Worm (Caenorhabditis elegans) whole organism, L4 larva: Measurements from ENCODE around the gene nhr-283.

Source experiments
- D1046.2 ChIP-seq: fragments of 200-800 bp; sonication (Bioruptor generic); IDR thresholded peaks from 2 replicates; pipeline ENCODE4 v1.3.6; 2022; ENCODE audit warnings: missing genetic modification characterization, missing compliant biosample characterization
- F37D6.2 ChIP-seq: sonication (generic microtip); optimal IDR thresholded peaks from 2 replicates; lab custom pipeline; 2016; ENCODE audit warnings: mild to moderate bottlenecking, missing genetic modification characterization, missing compliant biosample characterization
- Y105C5A.15 ChIP-seq: fragments of 200-800 bp; sonication (Bioruptor generic); IDR thresholded peaks from 2 replicates; pipeline ENCODE4 v1.3.6; 2022; ENCODE audit warnings: missing genetic modification characterization, missing compliant biosample characterization
- aha-1 ChIP-seq: fragments of 150-350 bp; peaks from one replicate; lab custom pipeline; 2014; ENCODE audit warnings: missing biosample characterization, missing genetic modification characterization
- ctbp-1 ChIP-seq: fragments of 200-800 bp; sonication (Bioruptor generic); IDR thresholded peaks from 2 replicates; pipeline ENCODE4 v1.3.6; 2022; ENCODE audit warnings: missing genetic modification reagents, missing genetic modification characterization, missing compliant biosample characterization
- daf-19 ChIP-seq: fragments of 200-800 bp; sonication (Bioruptor generic); conservative IDR thresholded peaks from 2 replicates; pipeline ENCODE4 v1.3.6; 2022; ENCODE audit warnings: missing genetic modification characterization, missing compliant biosample characterization
- daf-8 ChIP-seq: fragments of 200-800 bp; sonication (Bioruptor generic); IDR thresholded peaks from 2 replicates; pipeline ENCODE4 v1.3.6; 2022; ENCODE audit warnings: missing genetic modification characterization, missing compliant biosample characterization
- dmd-8 ChIP-seq: fragments of 200-800 bp; sonication (Bioruptor generic); IDR thresholded peaks from 2 replicates; pipeline ENCODE4 v1.3.6; 2022; ENCODE audit warnings: missing genetic modification characterization, missing compliant biosample characterization
- egl-27 ChIP-seq: sonication (generic microtip); optimal IDR thresholded peaks from 3 replicates; lab custom pipeline; 2017; ENCODE audit warnings: missing biosample characterization, missing genetic modification reagents, missing genetic modification characterization
- fos-1 ChIP-seq: fragments of 150-350 bp; optimal IDR thresholded peaks from 2 replicates; lab custom pipeline; 2014; ENCODE audit warnings: missing biosample characterization, missing genetic modification characterization
- gei-8 ChIP-seq: fragments of 200-800 bp; sonication (Bioruptor generic); optimal IDR thresholded peaks from 2 replicates; lab custom pipeline; 2018; ENCODE audit warnings: mild to moderate bottlenecking, missing genetic modification characterization, missing compliant biosample characterization
- lim-7 ChIP-seq: fragments of 200-800 bp; sonication (Bioruptor generic); IDR thresholded peaks from 2 replicates; pipeline ENCODE4 v1.3.6; 2022; ENCODE audit warnings: missing genetic modification characterization, missing compliant biosample characterization
- lin-15B ChIP-seq: fragments of 150-350 bp; sonication (generic microtip); optimal IDR thresholded peaks from 3 replicates; lab custom pipeline; 2014; ENCODE audit warnings: missing biosample characterization, missing genetic modification characterization
- mdl-1 ChIP-seq, 2 experiments: fragments of 150-350 bp in 1 of 2; sonication (generic microtip) in 1 of 2; optimal IDR thresholded peaks; 2 replicates each; lab custom pipeline; 2014 to 2017; ENCODE audit warnings: missing biosample characterization in 2 of 2, missing genetic modification characterization in 2 of 2
- mxl-2 ChIP-seq: fragments of 200-800 bp; sonication (Bioruptor generic); conservative IDR thresholded peaks from 2 replicates; pipeline ENCODE4 v1.3.6; 2022; ENCODE audit warnings: missing genetic modification reagents, missing genetic modification characterization, missing compliant biosample characterization
- nhr-102 ChIP-seq: sonication (generic microtip); optimal IDR thresholded peaks from 2 replicates; lab custom pipeline; 2016; ENCODE audit warnings: mild to moderate bottlenecking, missing genetic modification characterization, moderate library complexity, missing compliant biosample characterization
- nhr-237 ChIP-seq: sonication (generic microtip); optimal IDR thresholded peaks from 2 replicates; lab custom pipeline; 2017; ENCODE audit warnings: missing biosample characterization, missing genetic modification characterization
- nhr-28 ChIP-seq: fragments of 150-350 bp; optimal IDR thresholded peaks from 2 replicates; lab custom pipeline; 2014; ENCODE audit warnings: missing biosample characterization, missing genetic modification characterization
- nhr-48 ChIP-seq: sonication (generic microtip); optimal IDR thresholded peaks from 2 replicates; lab custom pipeline; 2016; ENCODE audit warnings: mild to moderate bottlenecking, missing genetic modification characterization, missing compliant biosample characterization
- nhr-76 ChIP-seq: fragments of 150-350 bp; optimal IDR thresholded peaks from 2 replicates; lab custom pipeline; 2014; ENCODE audit warnings: missing biosample characterization, missing genetic modification characterization
- nhr-77 ChIP-seq: fragments of 150-350 bp; optimal IDR thresholded peaks from 2 replicates; lab custom pipeline; 2014; ENCODE audit warnings: missing biosample characterization, missing genetic modification characterization
- php-3 ChIP-seq: fragments of 200-800 bp; sonication (Bioruptor generic); IDR thresholded peaks from 2 replicates; pipeline ENCODE4 v1.3.6; 2022; ENCODE audit warnings: missing genetic modification reagents, missing genetic modification characterization, missing compliant biosample characterization
- spr-3 ChIP-seq: fragments of 200-800 bp; sonication (Bioruptor generic); optimal IDR thresholded peaks from 2 replicates; lab custom pipeline; 2018; ENCODE audit warnings: mild to moderate bottlenecking, missing genetic modification characterization, missing compliant biosample characterization
- tag-97 ChIP-seq: fragments of 200-800 bp; sonication (Bioruptor generic); IDR thresholded peaks from 2 replicates; pipeline ENCODE4 v1.3.6; 2022; ENCODE audit warnings: missing genetic modification characterization, missing compliant biosample characterization
- unc-130 ChIP-seq: sonication (generic microtip); optimal IDR thresholded peaks from 2 replicates; lab custom pipeline; 2016; ENCODE audit warnings: missing genetic modification reagents, missing genetic modification characterization, missing compliant biosample characterization
- unc-62 ChIP-seq, 3 experiments: fragments of 150-350 bp in 1 of 3; sonication (generic microtip); optimal IDR thresholded peaks in 2 of 3; peaks in 1 of 3; 1 replicate in 1 of 3; 2 replicates in 2 of 3; lab custom pipeline; 2014 to 2017; ENCODE audit warnings: missing biosample characterization in 3 of 3, missing genetic modification characterization in 3 of 3, missing genetic modification reagents in 3 of 3, missing genotype in 1 of 3
- zfp-2 ChIP-seq: sonication (generic microtip); optimal IDR thresholded peaks from 2 replicates; lab custom pipeline; 2016; ENCODE audit warnings: mild to moderate bottlenecking, missing genetic modification characterization, missing compliant biosample characterization
- zfp-3 ChIP-seq: fragments of 200-800 bp; sonication (Bioruptor generic); conservative IDR thresholded peaks from 2 replicates; pipeline ENCODE4 v1.3.6; 2022; ENCODE audit warnings: missing genetic modification reagents, missing genetic modification characterization, missing compliant biosample characterization
- ztf-11 ChIP-seq: fragments of 150-350 bp; optimal IDR thresholded peaks from 2 replicates; lab custom pipeline; 2014; ENCODE audit warnings: missing biosample characterization, missing genetic modification characterization
- ztf-7 ChIP-seq: fragments of 150-350 bp; optimal IDR thresholded peaks from 2 replicates; lab custom pipeline; 2014; ENCODE audit warnings: missing biosample characterization, missing genetic modification characterization

nhr-283 gene

ce11 chrV:15798108-15798507 is 21.6 kb upstream of the nhr-283 start, which contains the start of gene T26E4.10:
T26E4.10 (minus strand) TSS chrV:15798208.
- TF ChIP-seq unc-62 (GFP tag; optimal IDR thresholded peaks at IDR 0.05 in 1 of 2; lab: Kevin White, UChicago) (peak in 1 of 2 experiments; percentile 49), unc-62 (tag; optimal IDR thresholded peaks at IDR 0.05; lab: Kevin White, UChicago) (no peak), mxl-2 (GFP tag; lab: Robert Waterston, UW) (no peak), D1046.2 (GFP tag; lab: Robert Waterston, UW) (no peak)

ce11 chrV:15796087-15796486 is 19.5 kb upstream of the nhr-283 start, which contains the start of gene nhr-223:
nhr-223 (plus strand) TSS chrV:15796387.
- no peak for TF ChIP-seq daf-8 (GFP tag; lab: Robert Waterston, UW)
- TF ChIP-seq unc-62 (GFP tag; optimal IDR thresholded peaks at IDR 0.05 in 1 of 2; lab: Kevin White, UChicago) = peak in 1 of 2 experiments; percentile 78
- TF ChIP-seq unc-62 (tag; optimal IDR thresholded peaks at IDR 0.05; lab: Kevin White, UChicago) = no peak
- TF ChIP-seq nhr-237 = no peak

ce11 chrV:15793270-15793669 is 16.7 kb upstream of the nhr-283 start, which contains the start of gene T26E4.7:
T26E4.7 (plus strand) TSS chrV:15793570.
- TF ChIP-seq ztf-11 (tag; lab: Kevin White, UChicago) (no peak), egl-27 (tag; lab: Kevin White, UChicago) (no peak), nhr-77 (tag; lab: Kevin White, UChicago) (no peak), spr-3 (GFP tag; lab: Kevin White, UChicago) (no peak), ctbp-1 (no peak), tag-97 (no peak)

- TF ChIP-seq Y105C5A.15 (GFP tag; lab: Robert Waterston, UW) (no peak), aha-1 (tag; lab: Kevin White, UChicago) (peak; percentile 12), gei-8 (GFP tag; lab: Kevin White, UChicago) (no peak), nhr-76 (no peak), nhr-48 (tag; lab: Kevin White, UChicago) (no peak)
Measured at ce11 chrV:15792409-15792808, 15.9 kb upstream of the nhr-283 start, which contains the start of gene T26E4.4. T26E4.4 (minus strand) TSS chrV:15792509.

ce11 chrV:15782494-15782893 is 5.9 kb upstream of the nhr-283 start, which contains the start of gene T26E4.3:
T26E4.3 (plus strand) TSS chrV:15782794.
- TF ChIP-seq fos-1 (tag; lab: Kevin White, UChicago) = no peak
- no peak for TF ChIP-seq nhr-28 (tag; lab: Kevin White, UChicago)
- no peak for TF ChIP-seq lim-7
- no peak for TF ChIP-seq unc-130
- no peak for TF ChIP-seq nhr-102 (tag; lab: Kevin White, UChicago)
- no peak for TF ChIP-seq dmd-8 (GFP tag; lab: Robert Waterston, UW)
- no peak for TF ChIP-seq tag-97
- TF ChIP-seq mdl-1 (tag; optimal IDR thresholded peaks at IDR 0.05; lab: Kevin White, UChicago) = no peak
- no peak for TF ChIP-seq zfp-3
- TF ChIP-seq ztf-7 (tag; lab: Kevin White, UChicago) = no peak
- no peak for TF ChIP-seq php-3 (GFP tag; lab: Robert Waterston, UW)
- TF ChIP-seq gei-8 (GFP tag; lab: Kevin White, UChicago) = no peak
- TF ChIP-seq unc-62 (GFP tag; optimal IDR thresholded peaks at IDR 0.05 in 1 of 2; lab: Kevin White, UChicago) = no peak
- no peak for TF ChIP-seq unc-62 (tag; optimal IDR thresholded peaks at IDR 0.05; lab: Kevin White, UChicago)

ce11 chrV:15781086-15781485 is 4.5 kb upstream of the nhr-283 start, which contains the start of gene T26E4.2:
T26E4.2 (plus strand) TSS chrV:15781386.
- TF ChIP-seq F37D6.2 (tag; lab: Kevin White, UChicago) = no peak
- no peak for TF ChIP-seq lin-15B
- TF ChIP-seq zfp-2 (tag; lab: Kevin White, UChicago) = no peak
- no peak for TF ChIP-seq daf-19 (GFP tag; lab: Robert Waterston, UW)
- TF ChIP-seq, all 104 proteins: peak for 0
